Worm (Caenorhabditis elegans) whole organism, L4 larva: ENCODE results near the gene ddx-23.

ENCODE experiments used
- ama-1 ChIP-seq: fragments of 150-350 bp; optimal IDR thresholded peaks from 2 replicates; lab custom pipeline; 2014; ENCODE audit warnings: inconsistent platforms, mixed read lengths
- daf-12 ChIP-seq: fragments of 150-350 bp; optimal IDR thresholded peaks from 2 replicates; lab custom pipeline; 2014; ENCODE audit warnings: missing biosample characterization, missing genetic modification reagents, missing genetic modification characterization
- jun-1 ChIP-seq: fragments of 150-350 bp; optimal IDR thresholded peaks from 2 replicates; lab custom pipeline; 2014; ENCODE audit warnings: missing biosample characterization, missing genetic modification reagents, missing genetic modification characterization
- lin-39 ChIP-seq: fragments of 150-350 bp; optimal IDR thresholded peaks from 2 replicates; lab custom pipeline; 2014; ENCODE audit warnings: missing biosample characterization, missing genetic modification reagents, missing genetic modification characterization
- lsy-2 ChIP-seq, 2 experiments: fragments of 150-350 bp in 1 of 2; sonication (generic microtip) in 1 of 2; optimal IDR thresholded peaks; 2 replicates each; lab custom pipeline; 2014 to 2017; ENCODE audit warnings: missing biosample characterization in 2 of 2, missing genetic modification characterization in 2 of 2
- mep-1 ChIP-seq: fragments of 150-350 bp; sonication (generic microtip); optimal IDR thresholded peaks from 3 replicates; lab custom pipeline; 2014; ENCODE audit warnings: missing biosample characterization, missing genetic modification characterization
- pha-4 ChIP-seq, 2 experiments: fragments of 150-350 bp in 1 of 2; fragments of 200-800 bp in 1 of 2; sonication (Bioruptor generic) in 1 of 2; IDR thresholded peaks in 1 of 2; optimal IDR thresholded peaks in 1 of 2; 2 replicates each; pipeline versions ENCODE4 v1.3.6 to Lab custom; 2014 to 2022; ENCODE audit warnings: missing genetic modification characterization in 2 of 2, missing genetic modification reagents in 2 of 2, missing biosample characterization in 1 of 2, missing compliant biosample characterization in 1 of 2
- php-3 ChIP-seq: fragments of 200-800 bp; sonication (Bioruptor generic); IDR thresholded peaks from 2 replicates; pipeline ENCODE4 v1.3.6; 2022; ENCODE audit warnings: missing genetic modification reagents, missing genetic modification characterization, missing compliant biosample characterization
- zip-2 ChIP-seq: fragments of 150-350 bp; optimal IDR thresholded peaks from 2 replicates; lab custom pipeline; 2014; ENCODE audit warnings: missing biosample characterization, missing genetic modification characterization

DNA sequence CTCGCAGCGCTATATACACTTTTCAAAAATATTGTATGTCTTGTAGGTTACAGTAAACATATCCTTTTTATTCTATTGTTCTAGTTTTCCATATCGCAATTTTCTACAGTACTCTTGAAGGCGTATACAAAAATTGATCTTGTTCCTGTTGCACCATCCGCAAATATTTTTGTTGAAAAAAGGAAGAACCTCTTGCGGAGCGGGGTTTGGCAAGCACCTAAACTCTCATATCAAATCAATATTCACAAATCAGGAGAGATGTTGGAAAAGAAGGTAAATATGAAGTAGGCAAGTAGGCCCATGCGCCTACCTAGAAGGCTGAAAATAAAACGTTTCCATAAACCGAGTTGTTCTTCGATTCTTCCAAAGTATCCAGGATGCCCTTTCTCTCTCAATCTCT, 30.9 kb upstream of the ddx-23 start, which contains the start of gene C28H8.5:
- TF ChIP-seq lin-39 (no peak), ama-1 (lab: Kevin White, UChicago) (no peak), jun-1 (tag; lab: Kevin White, UChicago) (no peak), zip-2 (tag; lab: Kevin White, UChicago) (no peak), pha-4 (GFP tag; IDR thresholded peaks at IDR 0.05; lab: Robert Waterston, UW) (no peak), pha-4 (tag; optimal IDR thresholded peaks at IDR 0.05; lab: Kevin White, UChicago) (no peak), lsy-2 (tag; optimal IDR thresholded peaks at IDR 0.05; lab: Kevin White, UChicago) (no peak), php-3 (GFP tag; lab: Robert Waterston, UW) (no peak), mep-1 (tag; lab: Kevin White, UChicago) (no peak), daf-12 (tag; lab: Kevin White, UChicago) (no peak)
